Fruit fly (Drosophila melanogaster) whole organism, embryonic: ENCODE results near the gene CG33203.
A peak's percentile ranks its signal among the peaks of the same experiment; 100 is the strongest.

Experiments used
- Atf3 ChIP-seq: fragments of 200-800 bp; sonication (Bioruptor generic); optimal IDR thresholded peaks from 3 replicates; lab custom pipeline; 2016; ENCODE audit warnings: missing biosample characterization, missing genetic modification characterization
- CG10431 ChIP-seq: fragments of 200-800 bp; sonication (Bioruptor generic); optimal IDR thresholded peaks from 3 replicates; lab custom pipeline; 2018; ENCODE audit warnings: missing biosample characterization, mild to moderate bottlenecking, missing genetic modification characterization
- CG10959 ChIP-seq: fragments of 200-800 bp; sonication (Bioruptor generic); IDR thresholded peaks from 2 replicates; pipeline ENCODE4 v1.3.6; 2022; ENCODE audit warnings: missing biosample characterization, missing genetic modification characterization
- CG12299 ChIP-seq: fragments of 200-800 bp; sonication (Bioruptor generic); optimal IDR thresholded peaks from 2 replicates; lab custom pipeline; 2018; ENCODE audit warnings: missing biosample characterization, mild to moderate bottlenecking, missing genetic modification characterization
- CG14014 ChIP-seq: fragments of 200-800 bp; sonication (Bioruptor generic); IDR thresholded peaks from 2 replicates; pipeline ENCODE4 v1.3.6; 2022; ENCODE audit warnings: missing biosample characterization, missing genetic modification characterization
- CG1529 ChIP-seq: fragments of 200-800 bp; sonication (Bioruptor generic); optimal IDR thresholded peaks from 3 replicates; lab custom pipeline; 2018; ENCODE audit warnings: missing biosample characterization, missing genetic modification characterization
- CG17186 ChIP-seq: fragments of 200-800 bp; sonication (Bioruptor generic); optimal IDR thresholded peaks from 3 replicates; lab custom pipeline; 2017; ENCODE audit warnings: missing biosample characterization, missing genetic modification reagents, missing genetic modification characterization
- CG17328 ChIP-seq: fragments of 200-800 bp; sonication (Bioruptor generic); IDR thresholded peaks from 2 replicates; pipeline ENCODE4 v1.3.6; 2022; ENCODE audit warnings: missing biosample characterization, missing genetic modification characterization
- CG17829 ChIP-seq: fragments of 200-800 bp; optimal IDR thresholded peaks from 2 replicates; lab custom pipeline; 2019; ENCODE audit warnings: missing biosample characterization, mild to moderate bottlenecking, missing genetic modification characterization, moderate library complexity
- CG18619 ChIP-seq: fragments of 200-800 bp; sonication (Bioruptor generic); optimal IDR thresholded peaks from 3 replicates; lab custom pipeline; 2017; ENCODE audit warnings: missing biosample characterization, mild to moderate bottlenecking, missing genetic modification characterization
- CG2202 ChIP-seq: fragments of 200-800 bp; sonication (Bioruptor generic); optimal IDR thresholded peaks from 2 replicates; lab custom pipeline; 2018; ENCODE audit warnings: missing biosample characterization, mild to moderate bottlenecking, missing genetic modification characterization
- CG2678 ChIP-seq: fragments of 200-800 bp; sonication (Bioruptor generic); optimal IDR thresholded peaks from 3 replicates; lab custom pipeline; 2019; ENCODE audit warnings: missing biosample characterization, mild to moderate bottlenecking, missing genetic modification characterization, moderate library complexity
- CG32532 ChIP-seq: fragments of 200-800 bp; sonication (Bioruptor generic); IDR thresholded peaks from 2 replicates; pipeline ENCODE4 v1.3.6; 2022; ENCODE audit warnings: missing biosample characterization, missing genetic modification characterization
- CG3847 ChIP-seq: fragments of 200-800 bp; sonication (Bioruptor generic); IDR thresholded peaks from 2 replicates; pipeline ENCODE4 v1.3.6; 2022; ENCODE audit warnings: missing biosample characterization, missing genetic modification characterization
- CG4424 ChIP-seq: fragments of 200-800 bp; sonication (Bioruptor generic); optimal IDR thresholded peaks from 3 replicates; lab custom pipeline; 2016; ENCODE audit warnings: missing biosample characterization, missing genetic modification characterization
- CG4820 ChIP-seq: fragments of 200-800 bp; sonication (Bioruptor generic); optimal IDR thresholded peaks from 3 replicates; lab custom pipeline; 2016; ENCODE audit warnings: missing biosample characterization, missing genetic modification characterization
- CG5180 ChIP-seq: fragments of 200-800 bp; sonication (Bioruptor generic); optimal IDR thresholded peaks from 3 replicates; lab custom pipeline; 2017; ENCODE audit warnings: missing biosample characterization, missing genetic modification characterization, mild to moderate bottlenecking, moderate library complexity, missing genetic modification reagents
- CG6765 ChIP-seq: fragments of 200-800 bp; sonication (Bioruptor generic); optimal IDR thresholded peaks from 3 replicates; lab custom pipeline; 2017; ENCODE audit warnings: missing biosample characterization, mild to moderate bottlenecking, missing genetic modification characterization
- CG8765 ChIP-seq: fragments of 200-800 bp; sonication (Bioruptor generic); IDR thresholded peaks from 2 replicates; pipeline ENCODE4 v1.3.6; 2022; ENCODE audit warnings: missing biosample characterization, missing genetic modification characterization
- CG9797 ChIP-seq: fragments of 200-800 bp; sonication (Bioruptor generic); optimal IDR thresholded peaks from 3 replicates; lab custom pipeline; 2018; ENCODE audit warnings: missing biosample characterization, mild to moderate bottlenecking, missing genetic modification characterization
- CG9932 ChIP-seq: fragments of 200-800 bp; sonication (Bioruptor generic); IDR thresholded peaks from 2 replicates; pipeline ENCODE4 v1.3.6; 2022; ENCODE audit warnings: missing biosample characterization, missing genetic modification characterization
- CHES-1-like ChIP-seq: fragments of 200-800 bp; sonication (Bioruptor generic); optimal IDR thresholded peaks from 2 replicates; lab custom pipeline; 2016; ENCODE audit warnings: missing biosample characterization, missing genetic modification characterization
- E2f2 ChIP-seq: fragments of 200-800 bp; sonication (Bioruptor generic); IDR thresholded peaks from 2 replicates; pipeline ENCODE4 v1.3.6; 2022; ENCODE audit warnings: missing biosample characterization, missing genetic modification characterization
- Eip74EF ChIP-seq, 2 experiments: fragments of 200-800 bp in 1 of 2; fragments of >200 bp in 1 of 2; sonication (Bioruptor generic) in 1 of 2; optimal IDR thresholded peaks; 2 replicates each; lab custom pipeline; 2017 to 2019; ENCODE audit warnings: missing biosample characterization in 2 of 2, missing genetic modification characterization in 2 of 2, mild to moderate bottlenecking in 1 of 2, moderate library complexity in 1 of 2
- Fer1 ChIP-seq: fragments of 200-800 bp; sonication (Bioruptor generic); optimal IDR thresholded peaks from 2 replicates; lab custom pipeline; 2017; ENCODE audit warnings: missing biosample characterization, mild to moderate bottlenecking, missing genetic modification characterization
- HLHmδ ChIP-seq: fragments of 200-800 bp; sonication (Bioruptor generic); optimal IDR thresholded peaks from 2 replicates; lab custom pipeline; 2018; ENCODE audit warnings: missing biosample characterization, mild to moderate bottlenecking, missing genetic modification characterization, moderate library complexity
- Jarid2 ChIP-seq: fragments of 200-800 bp; sonication (Bioruptor generic); optimal IDR thresholded peaks from 3 replicates; lab custom pipeline; 2017; ENCODE audit warnings: mild to moderate bottlenecking, missing biosample characterization, missing genetic modification reagents, missing genetic modification characterization
- Kr ChIP-seq: fragments of 200-800 bp; sonication (Bioruptor generic); optimal IDR thresholded peaks from 2 replicates; lab custom pipeline; 2017; ENCODE audit warnings: missing biosample characterization, mild to moderate bottlenecking, missing genetic modification characterization
- Mad ChIP-seq: fragments of 200-800 bp; sonication (Bioruptor generic); optimal IDR thresholded peaks from 2 replicates; lab custom pipeline; 2016; ENCODE audit warnings: missing biosample characterization, missing genetic modification characterization
- Taf1 ChIP-seq: fragments of 200-800 bp; sonication (Bioruptor generic); IDR thresholded peaks from 2 replicates; pipeline ENCODE4 v1.3.6; 2022; ENCODE audit warnings: missing biosample characterization, missing genetic modification characterization
- cato ChIP-seq: fragments of 200-800 bp; sonication (Bioruptor generic); optimal IDR thresholded peaks from 2 replicates; lab custom pipeline; 2016; ENCODE audit warnings: missing biosample characterization, missing genetic modification characterization, borderline replicate concordance
- croc ChIP-seq: fragments of 200-800 bp; sonication (Bioruptor generic); conservative IDR thresholded peaks from 3 replicates; pipeline ENCODE4 v1.3.6; 2022; ENCODE audit warnings: missing biosample characterization, missing genetic modification characterization
- da ChIP-seq: fragments of 200-800 bp; sonication (Bioruptor generic); optimal IDR thresholded peaks from 2 replicates; lab custom pipeline; 2016; ENCODE audit warnings: missing biosample characterization, missing genetic modification characterization
- dmrt11E ChIP-seq: fragments of 200-800 bp; sonication (Bioruptor generic); optimal IDR thresholded peaks from 3 replicates; lab custom pipeline; 2018; ENCODE audit warnings: missing biosample characterization, mild to moderate bottlenecking, missing genetic modification characterization, moderate library complexity
- gfzf ChIP-seq: fragments of 200-800 bp; sonication (Bioruptor generic); optimal IDR thresholded peaks from 2 replicates; lab custom pipeline; 2016; ENCODE audit warnings: missing biosample characterization, mild to moderate bottlenecking, missing genetic modification characterization, moderate library complexity
- klu ChIP-seq: fragments of 200-800 bp; sonication (Bioruptor generic); IDR thresholded peaks from 2 replicates; pipeline ENCODE4 v1.3.6; 2022; ENCODE audit warnings: missing biosample characterization, missing genetic modification characterization
- kni ChIP-seq: fragments of 200-800 bp; sonication (Bioruptor generic); optimal IDR thresholded peaks from 3 replicates; lab custom pipeline; 2017; ENCODE audit warnings: mild to moderate bottlenecking, missing biosample characterization, missing genetic modification reagents, missing genetic modification characterization
- knrl ChIP-seq: fragments of 200-800 bp; sonication (Bioruptor generic); IDR thresholded peaks from 3 replicates; pipeline ENCODE4 v1.3.6; 2022; ENCODE audit warnings: missing biosample characterization, missing genetic modification characterization; ENCODE audit not compliant: partially characterized antibody
- lbe ChIP-seq: fragments of 200-800 bp; sonication (Bioruptor generic); optimal IDR thresholded peaks from 2 replicates; lab custom pipeline; 2016; ENCODE audit warnings: missing biosample characterization, mild to moderate bottlenecking, missing genetic modification characterization
- mam ChIP-seq: fragments of 200-800 bp; sonication (Bioruptor generic); optimal IDR thresholded peaks from 3 replicates; lab custom pipeline; 2016; ENCODE audit warnings: missing biosample characterization, missing genetic modification characterization
- mirr ChIP-seq: fragments of 200-800 bp; sonication (Bioruptor generic); optimal IDR thresholded peaks from 3 replicates; lab custom pipeline; 2018; ENCODE audit warnings: missing biosample characterization, mild to moderate bottlenecking, missing genetic modification characterization
- otp ChIP-seq: fragments of 200-800 bp; sonication (Bioruptor generic); IDR thresholded peaks from 3 replicates; pipeline ENCODE4, ENCODE4 v1.3.6; 2022; ENCODE audit warnings: missing biosample characterization, missing genetic modification characterization
- pum ChIP-seq: fragments of 200-800 bp; sonication (Bioruptor generic); optimal IDR thresholded peaks from 2 replicates; lab custom pipeline; 2016; ENCODE audit warnings: missing biosample characterization, missing genetic modification characterization
- repo ChIP-seq: fragments of 200-800 bp; sonication (Bioruptor generic); optimal IDR thresholded peaks from 2 replicates; lab custom pipeline; 2016; ENCODE audit warnings: missing biosample characterization, missing genetic modification characterization
- run ChIP-seq: fragments of 200-800 bp; sonication (Bioruptor generic); optimal IDR thresholded peaks from 3 replicates; lab custom pipeline; 2018; ENCODE audit warnings: missing biosample characterization, mild to moderate bottlenecking, missing genetic modification characterization
- sd ChIP-seq: fragments of 200-800 bp; sonication (Bioruptor generic); optimal IDR thresholded peaks from 3 replicates; lab custom pipeline; 2018; ENCODE audit warnings: missing biosample characterization, mild to moderate bottlenecking, missing genetic modification characterization, moderate library complexity
- sna ChIP-seq: fragments of 200-800 bp; sonication (Bioruptor generic); IDR thresholded peaks from 2 replicates; pipeline ENCODE4 v1.3.6; 2022; ENCODE audit warnings: missing biosample characterization, missing genetic modification characterization; ENCODE audit not compliant: partially characterized antibody
- tll ChIP-seq, 2 experiments: fragments of 200-800 bp in 1 of 2; fragments of >200 bp in 1 of 2; sonication (Bioruptor generic) in 1 of 2; optimal IDR thresholded peaks; 2 replicates each; lab custom pipeline; 2017 to 2019; ENCODE audit warnings: missing biosample characterization in 2 of 2, missing genetic modification characterization in 2 of 2, mild to moderate bottlenecking in 1 of 2, moderate library complexity in 1 of 2
- wdn ChIP-seq: fragments of 200-800 bp; sonication (Bioruptor generic); IDR thresholded peaks from 2 replicates; pipeline ENCODE4 v1.3.6; 2022; ENCODE audit warnings: missing biosample characterization, missing genetic modification characterization
- z ChIP-seq: fragments of 200-800 bp; sonication (Bioruptor generic); IDR thresholded peaks from 3 replicates; pipeline ENCODE4 v1.3.6; 2022; ENCODE audit warnings: missing biosample characterization, missing genetic modification characterization

CG33203 gene

dm6 chr3R:28859058-28859526 is 28.4 kb downstream of the CG33203 start, which contains the start of gene Inx3 (continued):
- TF ChIP-seq otp: peak; percentile 67; the same call in 1 of the 3 replicates
- no peak for TF ChIP-seq CG18619 (GFP tag; lab: Kevin White, UChicago)
- TF ChIP-seq mirr: no peak
- no peak; the same call in 1 of the 2 replicates for TF ChIP-seq CG14014 (GFP tag; lab: Robert Waterston, UW)
- no peak for TF ChIP-seq run (tag; lab: Kevin White, UChicago)
- TF ChIP-seq knrl: 0 out of 3 replicates have a peak, but pooled peaks have one; percentile 35
- TF ChIP-seq sd (tag; lab: Kevin White, UChicago): no peak
- peak; percentile 72 for TF ChIP-seq HLHmδ (GFP tag; lab: Kevin White, UChicago)
- no peak for TF ChIP-seq CG17186
- no peak for TF ChIP-seq CG12299 (tag; lab: Kevin White, UChicago)
- TF ChIP-seq dmrt11E (tag; lab: Kevin White, UChicago): no peak
- no peak for TF ChIP-seq mam
- TF ChIP-seq da: no peak
- no peak for TF ChIP-seq CG1529
- TF ChIP-seq CG4820 (GFP tag; lab: Kevin White, UChicago): no peak
- TF ChIP-seq kni (GFP tag; lab: Kevin White, UChicago): peak; percentile 72
- no peak for TF ChIP-seq wdn (GFP tag; lab: Robert Waterston, UW)
- TF ChIP-seq klu (GFP tag; lab: Robert Waterston, UW): no peak
- peak; percentile 71 for TF ChIP-seq Kr (GFP tag; lab: Kevin White, UChicago)
- no peak for TF ChIP-seq CG3847 (GFP tag; lab: Robert Waterston, UW)
- TF ChIP-seq pum: no peak
- TF ChIP-seq Fer1 (GFP tag; lab: Kevin White, UChicago): no peak
- peak; percentile 35 for TF ChIP-seq CG17829 (tag; lab: Kevin White, UChicago)
- no peak for TF ChIP-seq CG9797 (GFP tag; lab: Kevin White, UChicago)
- no peak for TF ChIP-seq Taf1
- TF ChIP-seq Mad (GFP tag; lab: Kevin White, UChicago): no peak
- no peak for TF ChIP-seq CG6765 (GFP tag; lab: Kevin White, UChicago)
- no peak for TF ChIP-seq E2f2
- no peak for TF ChIP-seq CHES-1-like (GFP tag; lab: Kevin White, UChicago)
- TF ChIP-seq CG8765: 0 out of 2 replicates have a peak, but pooled peaks have one; percentile 17
- TF ChIP-seq CG10959 (GFP tag; lab: Robert Waterston, UW): no peak
- TF ChIP-seq CG2202 (tag; lab: Kevin White, UChicago): peak; percentile 13
- TF ChIP-seq z (GFP tag; lab: Robert Waterston, UW): peak; percentile 86
- 0 out of 2 replicates have a peak, but pooled peaks have one; percentile 30 for TF ChIP-seq sna (GFP tag; lab: Robert Waterston, UW)
- TF ChIP-seq cato: no peak
- TF ChIP-seq gfzf (GFP tag; lab: Kevin White, UChicago): no peak
- no peak for TF ChIP-seq CG9932
- no peak for TF ChIP-seq CG4424 (GFP tag; lab: Kevin White, UChicago)
- no peak for TF ChIP-seq tll (GFP tag; optimal IDR thresholded peaks at IDR 0.05; lab: Kevin White, UChicago)
- 0 out of 2 replicates have a peak, but pooled peaks have one; percentile 32 for TF ChIP-seq CG17328 (GFP tag; lab: Robert Waterston, UW)
- TF ChIP-seq Atf3: no peak
- TF ChIP-seq Jarid2 (GFP tag; lab: Kevin White, UChicago): peak; percentile 89
- TF ChIP-seq lbe (GFP tag; lab: Kevin White, UChicago): peak; percentile 71
- no peak for TF ChIP-seq CG5180 (GFP tag; lab: Kevin White, UChicago)
- peak; percentile 6 for TF ChIP-seq CG10431 (GFP tag; lab: Kevin White, UChicago)
- TF ChIP-seq croc (GFP tag; lab: Robert Waterston, UW): no peak
- no peak for TF ChIP-seq CG32532 (GFP tag; lab: Robert Waterston, UW)
- TF ChIP-seq repo: peak; percentile 8
- no peak for TF ChIP-seq Eip74EF (GFP tag; optimal IDR thresholded peaks at IDR 0.05; lab: Kevin White, UChicago)
- peak; percentile 7 for TF ChIP-seq CG2678 (tag; lab: Kevin White, UChicago)
